Worm (Caenorhabditis elegans): ENCODE data around the gene mam-3.

DNA sequence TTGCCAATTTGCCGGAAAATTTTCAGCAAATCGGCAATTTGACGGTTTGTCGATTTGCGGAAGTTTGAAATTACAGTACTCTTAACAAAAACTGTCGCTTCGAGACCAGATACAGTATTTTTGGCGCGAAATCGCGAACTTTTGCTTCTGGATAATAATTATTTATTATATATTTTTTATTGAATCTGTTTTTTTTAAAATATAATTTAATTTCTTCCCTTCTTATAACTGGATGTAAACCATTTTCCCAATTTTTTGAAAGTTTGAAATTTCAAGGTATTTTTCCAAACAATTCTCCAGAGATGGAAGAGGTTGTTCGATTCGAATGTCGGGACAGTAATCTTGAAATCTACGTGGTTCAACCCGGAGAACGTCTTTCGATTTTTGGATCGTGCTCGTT lies 23.0 kb downstream of the mam-3 start, which contains the start of gene nol-9:
- no peak for TF ChIP-seq him-1 (tag; optimal IDR thresholded peaks at IDR 0.05)
- TF ChIP-seq W03F9.2 (tag; optimal IDR thresholded peaks at IDR 0.05): no peak

Data from whole organism, L4/young adult.